Worm (Caenorhabditis elegans) whole organism, mixed stage, embryonic: ENCODE results near the gene apd-3.
"Not testable (repeated sequence)": the region's sequence is repeated elsewhere in the genome, so short reads cannot be mapped to it uniquely, and the experiment has no call there.

Experiments
- blmp-1 ChIP-seq: fragments of 150-350 bp; optimal IDR thresholded peaks from 2 replicates; lab custom pipeline; 2014; ENCODE audit warnings: missing biosample characterization, missing genetic modification characterization
- lsy-2 ChIP-seq: fragments of 150-350 bp; optimal IDR thresholded peaks from 2 replicates; lab custom pipeline; 2014; ENCODE audit warnings: missing biosample characterization, missing genetic modification characterization
- mab-5 ChIP-seq: fragments of 150-350 bp; optimal IDR thresholded peaks from 2 replicates; lab custom pipeline; 2014; ENCODE audit warnings: missing biosample characterization, missing genetic modification characterization
- nhr-12 ChIP-seq: fragments of 150-350 bp; optimal IDR thresholded peaks from 2 replicates; lab custom pipeline; 2014; ENCODE audit warnings: missing biosample characterization, missing genetic modification characterization
- nhr-237 ChIP-seq: fragments of 150-350 bp; optimal IDR thresholded peaks from 2 replicates; lab custom pipeline; 2014; ENCODE audit warnings: missing biosample characterization, missing genetic modification characterization
- snpc-4 ChIP-seq: fragments of 150-350 bp; optimal IDR thresholded peaks from 2 replicates; lab custom pipeline; 2014; ENCODE audit warnings: missing biosample characterization, missing genetic modification characterization
- ztf-11 ChIP-seq: fragments of 150-350 bp; optimal IDR thresholded peaks from 2 replicates; lab custom pipeline; 2014; ENCODE audit warnings: missing biosample characterization, missing genetic modification characterization

- not testable (repeated sequence) for TF ChIP-seq nhr-237 (tag; lab: Kevin White, UChicago); blmp-1; snpc-4; mab-5 (tag; lab: Kevin White, UChicago); nhr-12 (tag; lab: Kevin White, UChicago); lsy-2 (tag; lab: Kevin White, UChicago); ztf-11 (tag; lab: Kevin White, UChicago)
Observed at ce11 chrII:3567576-3567975, 21.3 kb upstream of the apd-3 start.
